Fruit fly (Drosophila melanogaster) whole organism, prepupa: ENCODE results near the gene mib1.

Source experiments
- Blimp-1 ChIP-seq: fragments of 200-800 bp; sonication (Bioruptor generic); optimal IDR thresholded peaks from 3 replicates; lab custom pipeline; 2017; ENCODE audit warnings: missing biosample characterization, missing genetic modification characterization, mild to moderate bottlenecking, moderate library complexity, missing genetic modification reagents
- CG10669 ChIP-seq: fragments of 200-800 bp; sonication (Bioruptor generic); optimal IDR thresholded peaks from 3 replicates; lab custom pipeline; 2018; ENCODE audit warnings: missing biosample characterization, mild to moderate bottlenecking, missing genetic modification characterization, moderate library complexity
- CG11294 ChIP-seq: fragments of 200-800 bp; sonication (Bioruptor generic); IDR thresholded peaks from 2 replicates; pipeline ENCODE4 v1.3.6; 2022; ENCODE audit warnings: missing biosample characterization, missing genetic modification characterization
- CG11762 ChIP-seq: fragments of 200-800 bp; sonication (Bioruptor generic); optimal IDR thresholded peaks from 3 replicates; lab custom pipeline; 2016; ENCODE audit warnings: missing biosample characterization, missing genetic modification characterization; ENCODE audit not compliant: insufficient read depth
- CG1621 ChIP-seq: fragments of 200-800 bp; sonication (Bioruptor generic); optimal IDR thresholded peaks from 3 replicates; lab custom pipeline; 2018; ENCODE audit warnings: missing biosample characterization, mild to moderate bottlenecking, missing genetic modification characterization
- CG3032 ChIP-seq: fragments of 200-800 bp; optimal IDR thresholded peaks from 2 replicates; lab custom pipeline; 2019; ENCODE audit warnings: missing biosample characterization, mild to moderate bottlenecking, missing genetic modification characterization, moderate library complexity
- CG31627 ChIP-seq: fragments of 200-800 bp; sonication (Bioruptor generic); optimal IDR thresholded peaks from 3 replicates; lab custom pipeline; 2016; ENCODE audit warnings: missing biosample characterization, missing genetic modification characterization
- CG4318 ChIP-seq: fragments of 200-800 bp; sonication (Bioruptor generic); optimal IDR thresholded peaks from 3 replicates; lab custom pipeline; 2017; ENCODE audit warnings: missing biosample characterization, mild to moderate bottlenecking, missing genetic modification characterization
- CG6163 ChIP-seq: fragments of 200-800 bp; sonication (Bioruptor generic); IDR thresholded peaks from 3 replicates; pipeline ENCODE4 v1.3.6; 2022; ENCODE audit warnings: missing biosample characterization, missing genetic modification characterization
- CG6808 ChIP-seq: fragments of 200-800 bp; sonication (Bioruptor generic); optimal IDR thresholded peaks from 3 replicates; lab custom pipeline; 2017; ENCODE audit warnings: missing biosample characterization, missing genetic modification characterization, mild to moderate bottlenecking, moderate library complexity, missing genetic modification reagents
- CG6854 ChIP-seq: fragments of 200-800 bp; sonication (Bioruptor generic); optimal IDR thresholded peaks from 2 replicates; lab custom pipeline; 2017; ENCODE audit warnings: missing biosample characterization, mild to moderate bottlenecking, missing genetic modification characterization
- CG7368 ChIP-seq: fragments of 200-800 bp; sonication (Bioruptor generic); optimal IDR thresholded peaks from 3 replicates; lab custom pipeline; 2016; ENCODE audit warnings: missing biosample characterization, missing genetic modification characterization
- CG8119 ChIP-seq: fragments of 200-800 bp; sonication (Bioruptor generic); IDR thresholded peaks from 3 replicates; pipeline ENCODE4 v1.3.6; 2022; ENCODE audit warnings: missing biosample characterization, missing genetic modification characterization
- Eip78C ChIP-seq: fragments of 200-800 bp; sonication (Bioruptor generic); peaks from one replicate; lab custom pipeline; 2016; ENCODE audit warnings: missing biosample characterization, missing genetic modification characterization
- Eip93F ChIP-seq: fragments of 200-800 bp; sonication (Bioruptor generic); optimal IDR thresholded peaks from 2 replicates; lab custom pipeline; 2016; ENCODE audit warnings: missing biosample characterization, mild to moderate bottlenecking, missing genetic modification characterization
- Ets96B ChIP-seq: fragments of 200-800 bp; optimal IDR thresholded peaks from 2 replicates; lab custom pipeline; 2019; ENCODE audit warnings: missing biosample characterization, mild to moderate bottlenecking, missing genetic modification characterization, moderate library complexity
- Gug ChIP-seq: fragments of 200-800 bp; sonication (Bioruptor generic); IDR thresholded peaks from 2 replicates; pipeline ENCODE4 v1.3.6; 2022; ENCODE audit warnings: missing biosample characterization, missing genetic modification characterization
- Hr4 ChIP-seq: fragments of 200-800 bp; sonication (Bioruptor generic); optimal IDR thresholded peaks from 3 replicates; lab custom pipeline; 2016; ENCODE audit warnings: missing biosample characterization, missing genetic modification characterization
- Lpt ChIP-seq: fragments of 200-800 bp; sonication (Bioruptor generic); optimal IDR thresholded peaks from 3 replicates; lab custom pipeline; 2016; ENCODE audit warnings: missing biosample characterization, missing genetic modification characterization
- Met ChIP-seq: fragments of 200-800 bp; sonication (Bioruptor generic); optimal IDR thresholded peaks from 3 replicates; lab custom pipeline; 2016; ENCODE audit warnings: missing biosample characterization, missing genetic modification characterization
- Smox ChIP-seq: fragments of 200-800 bp; sonication (Bioruptor generic); optimal IDR thresholded peaks from 3 replicates; lab custom pipeline; 2016; ENCODE audit warnings: missing biosample characterization, missing genetic modification characterization
- Sox102F ChIP-seq: fragments of 200-800 bp; sonication (Bioruptor generic); optimal IDR thresholded peaks from 2 replicates; lab custom pipeline; 2016; ENCODE audit warnings: missing biosample characterization, mild to moderate bottlenecking, missing genetic modification characterization
- Sox15 ChIP-seq: fragments of 200-800 bp; sonication (Bioruptor generic); optimal IDR thresholded peaks from 3 replicates; lab custom pipeline; 2016; ENCODE audit warnings: missing biosample characterization, missing genetic modification characterization
- achi ChIP-seq: fragments of 200-800 bp; sonication (Bioruptor generic); optimal IDR thresholded peaks from 3 replicates; lab custom pipeline; 2016; ENCODE audit warnings: missing biosample characterization, missing genetic modification characterization
- acj6 ChIP-seq: fragments of 200-800 bp; sonication (Bioruptor generic); optimal IDR thresholded peaks from 3 replicates; lab custom pipeline; 2016; ENCODE audit warnings: missing biosample characterization, missing genetic modification characterization
- cyc ChIP-seq: fragments of 200-800 bp; sonication (Bioruptor generic); optimal IDR thresholded peaks from 3 replicates; lab custom pipeline; 2016; ENCODE audit warnings: missing biosample characterization, missing genetic modification characterization
- dsx ChIP-seq: fragments of 200-800 bp; optimal IDR thresholded peaks from 3 replicates; lab custom pipeline; 2019; ENCODE audit warnings: missing biosample characterization, mild to moderate bottlenecking, missing genetic modification characterization, moderate library complexity; ENCODE audit not compliant: poor library complexity, severe bottlenecking
- eg ChIP-seq: fragments of 200-800 bp; sonication (Bioruptor generic); IDR thresholded peaks from 3 replicates; pipeline ENCODE4 v1.3.6; 2022; ENCODE audit warnings: missing biosample characterization, missing genetic modification characterization
- esn ChIP-seq: fragments of 200-800 bp; sonication (Bioruptor generic); optimal IDR thresholded peaks from 2 replicates; lab custom pipeline; 2016; ENCODE audit warnings: missing biosample characterization, mild to moderate bottlenecking, missing genetic modification characterization, moderate library complexity
- fd59A ChIP-seq: fragments of 200-800 bp; sonication (Bioruptor generic); optimal IDR thresholded peaks from 2 replicates; lab custom pipeline; 2017; ENCODE audit warnings: missing biosample characterization, mild to moderate bottlenecking, missing genetic modification characterization, missing genetic modification reagents
- fkh ChIP-seq: fragments of 200-800 bp; sonication (Bioruptor generic); optimal IDR thresholded peaks from 3 replicates; lab custom pipeline; 2017; ENCODE audit warnings: missing biosample characterization, mild to moderate bottlenecking, missing genetic modification characterization, moderate library complexity
- net ChIP-seq: fragments of 200-800 bp; sonication (Bioruptor generic); optimal IDR thresholded peaks from 3 replicates; lab custom pipeline; 2016; ENCODE audit warnings: missing biosample characterization, missing genetic modification characterization
- ss ChIP-seq, 2 experiments: fragments of 200-800 bp; sonication (Bioruptor generic); optimal IDR thresholded peaks; 2 replicates in 1 of 2; 3 replicates in 1 of 2; lab custom pipeline; 2017 to 2018; ENCODE audit warnings: mild to moderate bottlenecking in 2 of 2, missing biosample characterization in 2 of 2, missing genetic modification characterization in 2 of 2, moderate library complexity in 1 of 2
- vri ChIP-seq: fragments of 200-800 bp; sonication (Bioruptor generic); optimal IDR thresholded peaks from 3 replicates; lab custom pipeline; 2016; ENCODE audit warnings: missing biosample characterization, mild to moderate bottlenecking, missing genetic modification characterization

The mib1 gene

DNA sequence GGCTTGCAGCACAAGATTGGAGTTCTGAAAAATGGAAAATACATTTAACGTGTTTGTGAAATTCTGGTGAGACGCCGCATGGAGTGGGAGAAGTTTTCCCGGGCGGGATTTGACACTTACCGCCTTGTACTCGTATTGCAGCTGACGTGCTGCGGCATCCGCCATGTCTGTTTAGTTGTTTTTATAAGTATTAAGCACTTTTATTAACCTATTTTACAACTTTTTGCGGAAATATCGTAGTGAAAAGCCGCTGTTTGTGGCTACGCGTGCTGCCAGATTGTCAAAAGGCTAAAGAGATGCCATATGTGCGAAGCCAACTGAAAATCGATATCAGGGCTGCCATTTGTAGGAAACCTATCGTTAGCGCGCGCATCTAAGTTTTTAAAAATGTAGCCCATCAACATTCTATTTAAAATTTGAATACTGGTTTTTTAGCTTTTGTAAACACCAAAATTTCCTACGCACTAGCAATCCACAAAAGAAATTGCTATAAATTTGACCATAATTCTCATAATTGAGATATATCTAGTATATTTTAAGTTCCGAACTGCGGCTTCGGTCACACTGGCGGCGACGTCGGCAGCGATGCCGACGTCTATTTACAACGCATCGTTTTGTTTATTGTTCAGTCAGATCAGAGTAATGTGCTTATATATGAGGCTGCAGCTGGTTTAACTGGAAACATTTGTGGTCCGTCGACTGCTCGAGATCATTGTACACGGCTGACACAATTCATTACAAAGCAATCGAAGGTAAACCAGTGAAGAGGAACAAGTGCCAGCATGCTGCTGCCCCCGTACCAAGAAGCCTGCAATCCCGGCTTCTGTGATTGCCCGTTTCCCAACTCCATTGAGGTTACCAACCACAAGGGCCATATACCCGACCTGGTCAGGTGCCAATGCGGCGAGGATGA, 43.8 kb downstream of the mib1 start, which contains the start of the genes Brr2 and CG10516 (continued):
- TF ChIP-seq acj6 (GFP tag; lab: Kevin White, UChicago) (no peak), fkh (GFP tag; lab: Kevin White, UChicago) (peak; percentile 98), Ets96B (tag; lab: Kevin White, UChicago) (no peak), Eip78C (GFP tag; lab: Kevin White, UChicago) (no peak), Smox (GFP tag; lab: Kevin White, UChicago) (no peak), CG11294 (GFP tag; lab: Robert Waterston, UW) (no peak), esn (GFP tag; lab: Kevin White, UChicago) (peak; percentile 33), CG31627 (GFP tag; lab: Kevin White, UChicago) (peak; percentile 31)

DNA sequence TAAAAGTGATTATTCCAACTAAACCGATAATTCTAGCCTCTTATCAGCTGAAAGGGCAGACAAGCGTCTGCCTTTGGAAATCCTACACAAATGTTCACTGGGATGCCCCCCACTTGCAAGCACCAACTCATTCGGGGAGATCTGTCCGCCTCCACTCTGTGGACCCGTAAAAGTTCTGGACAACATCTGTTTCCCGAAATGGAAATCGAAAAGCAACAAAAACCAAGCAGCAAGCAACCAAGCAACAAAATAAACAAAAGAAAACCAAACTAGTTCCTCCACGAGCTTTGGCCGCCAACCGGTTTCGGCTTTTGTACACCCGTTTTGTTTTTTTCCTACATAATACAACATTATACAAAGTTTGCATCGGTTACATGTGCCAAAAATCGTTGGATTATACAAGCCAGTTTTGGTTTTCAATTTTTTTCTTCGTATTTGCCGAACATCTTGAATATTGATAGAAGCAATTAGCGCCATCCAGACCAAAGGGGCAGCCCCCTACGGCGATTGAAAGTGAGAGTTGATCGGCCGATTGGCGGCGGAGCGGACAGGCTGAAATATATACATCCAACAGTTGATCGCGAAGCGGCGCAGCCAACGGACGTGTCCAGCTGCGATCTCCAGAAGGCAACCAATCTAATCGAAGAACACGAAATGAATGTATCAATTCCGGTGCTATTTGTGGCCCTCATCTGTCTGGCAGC, 52.8 kb downstream of the mib1 start, which contains the start of gene CG17032:
Gene CG17032 (plus strand): TSS at position 232 of the 704 bp plus-strand sequence.
- TF ChIP-seq CG6163 (GFP tag; lab: Robert Waterston, UW) (no peak), Lpt (GFP tag; lab: Kevin White, UChicago) (peak; percentile 35), esn (GFP tag; lab: Kevin White, UChicago) (no peak), vri (GFP tag; lab: Kevin White, UChicago) (no peak), CG4318 (GFP tag; lab: Kevin White, UChicago) (no peak), Smox (GFP tag; lab: Kevin White, UChicago) (no peak), CG8119 (GFP tag; lab: Robert Waterston, UW) (no peak; the same call in 2 of the 3 replicates), CG6808 (no peak), dsx (GFP tag; lab: Kevin White, UChicago) (peak; percentile 94), cyc (GFP tag; lab: Kevin White, UChicago) (no peak), achi (no peak), CG6854 (GFP tag; lab: Kevin White, UChicago) (peak; percentile 68), Eip78C (GFP tag; lab: Kevin White, UChicago) (peak; percentile 83), eg (GFP tag; lab: Robert Waterston, UW) (0 out of 3 replicates have a peak, but pooled peaks have one; percentile 16), CG3032 (tag; lab: Kevin White, UChicago) (no peak), net (GFP tag; lab: Kevin White, UChicago) (peak; percentile 29), Sox15 (GFP tag; lab: Kevin White, UChicago) (no peak), CG1621 (tag; lab: Kevin White, UChicago) (peak; percentile 81), ss (GFP tag; optimal IDR thresholded peaks at IDR 0.05; lab: Kevin White, UChicago) (peak in 1 of 2 experiments; percentile 49), Eip93F (GFP tag; lab: Kevin White, UChicago) (no peak), Hr4 (GFP tag; lab: Kevin White, UChicago) (no peak), Gug (no peak), CG10669 (no peak), fd59A (GFP tag; lab: Kevin White, UChicago) (no peak), CG11762 (GFP tag; lab: Kevin White, UChicago) (no peak), Sox102F (GFP tag; lab: Kevin White, UChicago) (peak; percentile 18), Blimp-1 (GFP tag; lab: Kevin White, UChicago) (peak; percentile 99), Met (GFP tag; lab: Kevin White, UChicago) (no peak), CG7368 (GFP tag; lab: Kevin White, UChicago) (no peak)
